Fruit fly (Drosophila melanogaster) whole organism, embryonic: Measurements from ENCODE around the gene CG13024.

ENCODE experiments used
- ATbp ChIP-seq: fragments of 200-800 bp; sonication (Bioruptor generic); optimal IDR thresholded peaks from 2 replicates; lab custom pipeline; 2017; ENCODE audit warnings: missing biosample characterization, mild to moderate bottlenecking, missing genetic modification characterization, missing genetic modification reagents
- Asciz ChIP-seq: fragments of 200-800 bp; sonication (Bioruptor generic); optimal IDR thresholded peaks from 2 replicates; lab custom pipeline; 2017; ENCODE audit warnings: missing biosample characterization, mild to moderate bottlenecking, missing genetic modification characterization, missing genetic modification reagents
- CG10959 ChIP-seq: fragments of 200-800 bp; sonication (Bioruptor generic); IDR thresholded peaks from 2 replicates; pipeline ENCODE4 v1.3.6; 2022; ENCODE audit warnings: missing biosample characterization, missing genetic modification characterization
- CG12769 ChIP-seq: fragments of 200-800 bp; sonication (Bioruptor generic); optimal IDR thresholded peaks from 2 replicates; lab custom pipeline; 2019; ENCODE audit warnings: missing biosample characterization, mild to moderate bottlenecking, missing genetic modification characterization, moderate library complexity
- CG12942 ChIP-seq: fragments of 200-800 bp; sonication (Bioruptor generic); optimal IDR thresholded peaks from 3 replicates; lab custom pipeline; 2016; ENCODE audit warnings: missing biosample characterization, missing genetic modification characterization
- CG14710 ChIP-seq: fragments of 200-800 bp; sonication (Bioruptor generic); optimal IDR thresholded peaks from 3 replicates; lab custom pipeline; 2019; ENCODE audit warnings: missing biosample characterization, mild to moderate bottlenecking, missing genetic modification characterization, moderate library complexity
- CG15011 ChIP-seq: fragments of 200-800 bp; sonication (Bioruptor generic); optimal IDR thresholded peaks from 3 replicates; lab custom pipeline; 2018; ENCODE audit warnings: missing biosample characterization, mild to moderate bottlenecking, missing genetic modification characterization
- CG15269 ChIP-seq: fragments of 200-800 bp; sonication (Bioruptor generic); optimal IDR thresholded peaks from 2 replicates; lab custom pipeline; 2018; ENCODE audit warnings: missing biosample characterization, mild to moderate bottlenecking, missing genetic modification characterization, moderate library complexity
- CG2199 ChIP-seq: fragments of 200-800 bp; sonication (Bioruptor generic); IDR thresholded peaks from 3 replicates; pipeline ENCODE4 v1.3.6; 2022; ENCODE audit warnings: missing biosample characterization, missing genetic modification characterization
- CG30431 ChIP-seq: fragments of 200-800 bp; sonication (Bioruptor generic); optimal IDR thresholded peaks from 2 replicates; lab custom pipeline; 2017; ENCODE audit warnings: missing biosample characterization, missing genetic modification characterization
- CG34224 ChIP-seq: fragments of 200-800 bp; sonication (Bioruptor generic); IDR thresholded peaks from 3 replicates; pipeline ENCODE4 v1.3.6; 2022; ENCODE audit warnings: missing biosample characterization, missing genetic modification characterization; ENCODE audit not compliant: partially characterized antibody
- CG34422 ChIP-seq: fragments of 200-800 bp; sonication (Bioruptor generic); IDR thresholded peaks from 3 replicates; pipeline ENCODE4 v1.3.6; 2022; ENCODE audit warnings: missing biosample characterization, missing genetic modification characterization
- CG4282 ChIP-seq: fragments of 200-800 bp; sonication (Bioruptor generic); optimal IDR thresholded peaks from 2 replicates; lab custom pipeline; 2016; ENCODE audit warnings: missing biosample characterization, missing genetic modification characterization
- CG5953 ChIP-seq: fragments of 200-800 bp; sonication (Bioruptor generic); IDR thresholded peaks from 2 replicates; pipeline ENCODE4 v1.3.6; 2022; ENCODE audit warnings: missing biosample characterization, missing genetic modification characterization
- CG8478 ChIP-seq: fragments of >200 bp; optimal IDR thresholded peaks from 2 replicates; lab custom pipeline; 2018
- CHES-1-like ChIP-seq: fragments of 200-800 bp; sonication (Bioruptor generic); optimal IDR thresholded peaks from 2 replicates; lab custom pipeline; 2016; ENCODE audit warnings: missing biosample characterization, missing genetic modification characterization
- CoRest ChIP-seq: fragments of 200-800 bp; sonication (Bioruptor generic); optimal IDR thresholded peaks from 3 replicates; lab custom pipeline; 2018; ENCODE audit warnings: missing biosample characterization, mild to moderate bottlenecking, missing genetic modification characterization, moderate library complexity
- Dfd ChIP-seq, 2 experiments: fragments of >200 bp; optimal IDR thresholded peaks; 2 replicates each; lab custom pipeline; 2017; ENCODE audit warnings: missing biosample characterization in 2 of 2, missing genetic modification characterization in 2 of 2
- Doc2 ChIP-seq: fragments of 200-800 bp; sonication (Bioruptor generic); IDR thresholded peaks from 2 replicates; pipeline ENCODE4 v1.3.6; 2022; ENCODE audit warnings: missing biosample characterization, missing genetic modification characterization
- E2f1 ChIP-seq: fragments of 200-800 bp; sonication (Bioruptor generic); IDR thresholded peaks from 2 replicates; pipeline ENCODE4 v1.3.6; 2022; ENCODE audit warnings: missing biosample characterization, missing genetic modification characterization
- Eip74EF ChIP-seq, 2 experiments: fragments of 200-800 bp in 1 of 2; fragments of >200 bp in 1 of 2; sonication (Bioruptor generic) in 1 of 2; optimal IDR thresholded peaks; 2 replicates each; lab custom pipeline; 2017 to 2019; ENCODE audit warnings: missing biosample characterization in 2 of 2, missing genetic modification characterization in 2 of 2, mild to moderate bottlenecking in 1 of 2, moderate library complexity in 1 of 2
- Fer3 ChIP-seq: fragments of 200-800 bp; sonication (Bioruptor generic); optimal IDR thresholded peaks from 2 replicates; lab custom pipeline; 2018; ENCODE audit warnings: missing biosample characterization, mild to moderate bottlenecking, missing genetic modification characterization, moderate library complexity
- Lhr ChIP-seq: fragments of 200-800 bp; sonication (Bioruptor generic); optimal IDR thresholded peaks from 3 replicates; lab custom pipeline; 2017; ENCODE audit warnings: mild to moderate bottlenecking, missing biosample characterization, missing genetic modification reagents, missing genetic modification characterization
- MTF-1 ChIP-seq: fragments of 200-800 bp; sonication (Bioruptor generic); optimal IDR thresholded peaks from 2 replicates; lab custom pipeline; 2018; ENCODE audit warnings: missing biosample characterization, mild to moderate bottlenecking, missing genetic modification characterization, borderline replicate concordance
- Med ChIP-seq: fragments of 200-800 bp; sonication (Bioruptor generic); peaks from one replicate; lab custom pipeline; 2016; ENCODE audit warnings: missing biosample characterization, missing genetic modification characterization, mild to moderate bottlenecking, inconsistent platforms, moderate library complexity
- Meics ChIP-seq: fragments of 200-800 bp; sonication (Bioruptor generic); optimal IDR thresholded peaks from 2 replicates; lab custom pipeline; 2017; ENCODE audit warnings: missing biosample characterization, mild to moderate bottlenecking, missing genetic modification characterization
- Mrtf ChIP-seq: fragments of 200-800 bp; sonication (Bioruptor generic); IDR thresholded peaks from 3 replicates; pipeline ENCODE4 v1.3.6; 2022; ENCODE audit warnings: missing biosample characterization, missing genetic modification characterization
- Myb ChIP-seq: fragments of 200-800 bp; sonication (Bioruptor generic); optimal IDR thresholded peaks from 2 replicates; lab custom pipeline; 2016; ENCODE audit warnings: missing biosample characterization, missing genetic modification characterization
- Sox100B ChIP-seq: fragments of 200-800 bp; sonication (Bioruptor generic); optimal IDR thresholded peaks from 3 replicates; lab custom pipeline; 2018; ENCODE audit warnings: missing biosample characterization, mild to moderate bottlenecking, missing genetic modification characterization
- Ssrp ChIP-seq: fragments of 200-800 bp; sonication (Bioruptor generic); optimal IDR thresholded peaks from 2 replicates; lab custom pipeline; 2018; ENCODE audit warnings: missing biosample characterization, mild to moderate bottlenecking, missing genetic modification characterization, moderate library complexity
- ap ChIP-seq: fragments of 200-800 bp; sonication (Bioruptor generic); IDR thresholded peaks from 2 replicates; pipeline ENCODE4 v1.3.6; 2022; ENCODE audit warnings: missing biosample characterization, missing genetic modification characterization
- ase ChIP-seq: fragments of 200-800 bp; sonication (Bioruptor generic); IDR thresholded peaks from 3 replicates; pipeline ENCODE4 v1.3.6; 2022; ENCODE audit warnings: missing biosample characterization, missing genetic modification characterization
- cg ChIP-seq: fragments of 200-800 bp; sonication (Bioruptor generic); optimal IDR thresholded peaks from 3 replicates; lab custom pipeline; 2019; ENCODE audit warnings: missing biosample characterization, mild to moderate bottlenecking, missing genetic modification characterization, moderate library complexity
- dpn ChIP-seq, 2 experiments: fragments of 200-800 bp; sonication (Bioruptor generic); optimal IDR thresholded peaks; 3 replicates each; lab custom pipeline; 2016; ENCODE audit warnings: missing biosample characterization in 2 of 2, missing genetic modification characterization in 2 of 2
- fu2 ChIP-seq: fragments of 200-800 bp; sonication (Bioruptor generic); optimal IDR thresholded peaks from 2 replicates; lab custom pipeline; 2016; ENCODE audit warnings: missing biosample characterization, missing genetic modification characterization
- gro ChIP-seq: fragments of 200-800 bp; sonication (Bioruptor generic); optimal IDR thresholded peaks from 2 replicates; lab custom pipeline; 2016; ENCODE audit warnings: missing biosample characterization, missing genetic modification characterization
- gsb ChIP-seq: fragments of 200-800 bp; sonication (Bioruptor generic); IDR thresholded peaks from 2 replicates; pipeline ENCODE4 v1.3.6; 2022; ENCODE audit warnings: missing biosample characterization, missing genetic modification characterization
- gt ChIP-seq: fragments of 200-800 bp; sonication (Bioruptor generic); IDR thresholded peaks from 2 replicates; pipeline ENCODE4 v1.3.6; 2022; ENCODE audit warnings: missing biosample characterization, missing genetic modification characterization
- her ChIP-seq: fragments of 200-800 bp; sonication (Bioruptor generic); optimal IDR thresholded peaks from 2 replicates; lab custom pipeline; 2016; ENCODE audit warnings: missing biosample characterization, missing genetic modification characterization
- hth ChIP-seq: fragments of >200 bp; optimal IDR thresholded peaks from 2 replicates; lab custom pipeline; 2017; ENCODE audit warnings: inconsistent platforms
- ken ChIP-seq: fragments of 200-800 bp; sonication (Bioruptor generic); IDR thresholded peaks from 3 replicates; pipeline ENCODE4 v1.3.6; 2022; ENCODE audit warnings: missing biosample characterization, missing genetic modification characterization
- nerfin-2 ChIP-seq: fragments of 200-800 bp; sonication (Bioruptor generic); IDR thresholded peaks from 2 replicates; pipeline ENCODE4 v1.3.6; 2022; ENCODE audit warnings: missing biosample characterization, missing genetic modification characterization; ENCODE audit not compliant: partially characterized antibody
- odd ChIP-seq: fragments of 200-800 bp; sonication (Bioruptor generic); optimal IDR thresholded peaks from 2 replicates; lab custom pipeline; 2017; ENCODE audit warnings: missing biosample characterization, mild to moderate bottlenecking, missing genetic modification characterization
- phol ChIP-seq: fragments of 200-800 bp; sonication (Bioruptor generic); optimal IDR thresholded peaks from 3 replicates; lab custom pipeline; 2018; ENCODE audit warnings: missing biosample characterization, mild to moderate bottlenecking, missing genetic modification characterization, moderate library complexity
- salm ChIP-seq: fragments of 200-800 bp; sonication (Bioruptor generic); optimal IDR thresholded peaks from 2 replicates; lab custom pipeline; 2018; ENCODE audit warnings: missing biosample characterization, mild to moderate bottlenecking, missing genetic modification characterization
- trh ChIP-seq: fragments of 200-800 bp; sonication (Bioruptor generic); optimal IDR thresholded peaks from 2 replicates; lab custom pipeline; 2016; ENCODE audit warnings: missing biosample characterization, missing genetic modification characterization
- ttk ChIP-seq: fragments of 200-800 bp; sonication (Bioruptor generic); IDR thresholded peaks from 2 replicates; pipeline ENCODE4 v2.1.2; 2022; ENCODE audit warnings: missing biosample characterization, missing genetic modification characterization
- twi ChIP-seq: fragments of 200-800 bp; optimal IDR thresholded peaks from 2 replicates; lab custom pipeline; 2019; ENCODE audit warnings: missing biosample characterization, mild to moderate bottlenecking, missing genetic modification characterization, moderate library complexity
- tx ChIP-seq: fragments of 200-800 bp; sonication (Bioruptor generic); optimal IDR thresholded peaks from 2 replicates; lab custom pipeline; 2016; ENCODE audit warnings: missing biosample characterization, missing genetic modification characterization
- vvl ChIP-seq: fragments of 200-800 bp; sonication (Bioruptor generic); IDR thresholded peaks from 2 replicates; pipeline ENCODE4 v1.3.6; 2022; ENCODE audit warnings: missing biosample characterization, missing genetic modification characterization

The CG13024 gene

DNA sequence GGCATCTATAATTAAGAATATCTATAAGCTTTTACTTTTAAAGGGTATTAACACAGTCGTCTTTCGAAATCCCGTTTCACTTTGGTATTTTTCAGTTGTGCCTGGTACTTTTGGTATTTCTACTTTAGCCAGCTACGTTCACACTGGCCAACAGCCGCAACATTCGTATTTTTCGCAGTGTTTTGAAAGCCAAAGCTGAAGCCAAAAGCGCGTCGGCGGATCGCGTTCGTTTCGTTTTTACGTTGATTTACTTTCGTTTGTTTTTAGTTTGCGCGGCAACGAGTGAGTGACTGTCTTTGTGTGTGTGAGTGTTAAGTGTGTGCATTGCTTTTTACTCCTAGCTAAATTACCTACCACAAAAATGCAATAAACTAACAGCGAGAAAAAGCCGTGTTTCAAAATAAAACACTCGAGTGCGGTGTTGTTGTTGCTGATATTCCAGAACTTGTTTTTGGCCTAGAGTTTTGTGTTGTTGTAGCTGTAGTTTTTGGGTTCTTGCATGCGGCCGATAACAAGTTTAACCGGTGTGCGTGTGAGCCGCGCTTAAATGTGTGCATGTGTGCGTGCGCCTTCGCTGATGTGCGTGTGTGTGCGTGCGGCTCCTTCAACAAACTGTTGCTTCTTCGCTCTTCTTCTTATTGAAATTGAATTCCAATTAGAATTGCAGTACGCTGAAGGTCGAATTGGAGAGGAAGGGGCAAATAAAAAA is 36.4 kb upstream of the CG13024 start, which contains the start of gene Lmpt (continued):
- TF ChIP-seq CG10959 (no peak), fu2 (GFP tag; lab: Kevin White, UChicago) (no peak), Eip74EF (GFP tag; optimal IDR thresholded peaks at IDR 0.05; lab: Kevin White, UChicago) (no peak), ATbp (GFP tag; lab: Kevin White, UChicago) (no peak), twi (tag; lab: Kevin White, UChicago) (no peak), Mrtf (GFP tag; lab: Robert Waterston, UW) (no peak), trh (GFP tag; lab: Kevin White, UChicago) (no peak), CG30431 (GFP tag; lab: Kevin White, UChicago) (no peak), Myb (peak; percentile 92), gt (GFP tag; lab: Robert Waterston, UW) (no peak), CG15269 (tag; lab: Kevin White, UChicago) (no peak), Meics (GFP tag; lab: Kevin White, UChicago) (no peak), ap (no peak), odd (no peak), Lhr (GFP tag; lab: Kevin White, UChicago) (peak; percentile 49), ttk (GFP tag; lab: Robert Waterston, UW) (no peak), CHES-1-like (GFP tag; lab: Kevin White, UChicago) (no peak), gro (no peak), vvl (GFP tag; lab: Robert Waterston, UW) (peak; percentile 28; the same call in 1 of the 2 replicates), ase (GFP tag; lab: Robert Waterston, UW) (no peak), Dfd (GFP tag; optimal IDR thresholded peaks at IDR 0.05; lab: Kevin White, UChicago) (no peak), ken (GFP tag; lab: Robert Waterston, UW) (no peak), CG34422 (GFP tag; lab: Robert Waterston, UW) (peak; percentile 61; the same call in 1 of the 3 replicates), dpn (GFP tag; optimal IDR thresholded peaks at IDR 0.05; lab: Kevin White, UChicago) (no peak), Med (GFP tag; lab: Kevin White, UChicago) (peak; percentile 77), Fer3 (tag; lab: Kevin White, UChicago) (no peak), CoRest (peak; percentile 5), hth (lab: Kevin White, UChicago) (no peak), CG12769 (tag; lab: Kevin White, UChicago) (no peak), CG14710 (peak; percentile 39), CG15011 (no peak), CG4282 (no peak), CG8478 (no peak), CG34224 (GFP tag; lab: Robert Waterston, UW) (no peak), Asciz (GFP tag; lab: Kevin White, UChicago) (no peak), tx (no peak), salm (no peak), phol (peak; percentile 1), E2f1 (GFP tag; lab: Robert Waterston, UW) (no peak), CG2199 (0 out of 3 replicates have a peak, but pooled peaks have one; percentile 58), nerfin-2 (GFP tag; lab: Robert Waterston, UW) (no peak), Sox100B (GFP tag; lab: Kevin White, UChicago) (no peak), CG12942 (GFP tag; lab: Kevin White, UChicago) (no peak), gsb (GFP tag; lab: Robert Waterston, UW) (no peak), CG5953 (GFP tag; lab: Robert Waterston, UW) (0 out of 2 replicates have a peak, but pooled peaks have one; percentile 15), Ssrp (tag; lab: Kevin White, UChicago) (no peak), MTF-1 (GFP tag; lab: Kevin White, UChicago) (no peak), Doc2 (GFP tag; lab: Robert Waterston, UW) (no peak), her (GFP tag; lab: Kevin White, UChicago) (no peak), cg (peak; percentile 85)
